Worm (Caenorhabditis elegans) whole organism, young adult: ENCODE data around the gene lgc-49.

ENCODE experiments used
- dpl-1 ChIP-seq: fragments of 150-350 bp; optimal IDR thresholded peaks from 2 replicates; lab custom pipeline; 2014; ENCODE audit warnings: missing biosample characterization, missing genetic modification reagents, missing genetic modification characterization
- let-526 ChIP-seq: fragments of 200-800 bp; sonication (Bioruptor generic); IDR thresholded peaks from 2 replicates; pipeline ENCODE4 v1.3.6; 2022; ENCODE audit warnings: missing genetic modification reagents, missing genetic modification characterization, missing compliant biosample characterization
- lin-35 ChIP-seq, 3 experiments: fragments of 150-350 bp in 2 of 3; sonication (generic microtip) in 1 of 3; optimal IDR thresholded peaks; 2 replicates each; lab custom pipeline; 2014 to 2018; ENCODE audit warnings: missing biosample characterization in 3 of 3, missing genetic modification characterization in 3 of 3, missing genetic modification reagents in 3 of 3
- mel-28 ChIP-seq: sonication (generic microtip); optimal IDR thresholded peaks from 2 replicates; lab custom pipeline; 2016; ENCODE audit warnings: borderline replicate concordance, mild to moderate bottlenecking, missing genetic modification characterization, missing compliant biosample characterization
- snpc-1.3 ChIP-seq: sonication (generic microtip); optimal IDR thresholded peaks from 2 replicates; lab custom pipeline; 2017; ENCODE audit warnings: missing genetic modification characterization, mild to moderate bottlenecking, missing compliant biosample characterization, antibody characterized with exemption, moderate library complexity, missing genotype, missing genetic modification reagents; ENCODE audit not compliant: insufficient read depth
- snpc-4 ChIP-seq, 5 experiments: fragments of 150-350 bp in 1 of 5; sonication (generic microtip) in 4 of 5; optimal IDR thresholded peaks; 2 replicates each; lab custom pipeline; 2014 to 2018; ENCODE audit warnings: missing genetic modification characterization in 5 of 5, missing biosample characterization in 3 of 5, antibody characterized with exemption in 2 of 5, mild to moderate bottlenecking in 2 of 5, missing compliant biosample characterization in 2 of 5, missing genotype in 2 of 5, moderate library complexity in 2 of 5, missing genetic modification reagents in 1 of 5
- somi-1 ChIP-seq: fragments of 200-800 bp; sonication (Bioruptor generic); optimal IDR thresholded peaks from 2 replicates; lab custom pipeline; 2018; ENCODE audit warnings: mild to moderate bottlenecking, missing genetic modification characterization, missing compliant biosample characterization

DNA sequence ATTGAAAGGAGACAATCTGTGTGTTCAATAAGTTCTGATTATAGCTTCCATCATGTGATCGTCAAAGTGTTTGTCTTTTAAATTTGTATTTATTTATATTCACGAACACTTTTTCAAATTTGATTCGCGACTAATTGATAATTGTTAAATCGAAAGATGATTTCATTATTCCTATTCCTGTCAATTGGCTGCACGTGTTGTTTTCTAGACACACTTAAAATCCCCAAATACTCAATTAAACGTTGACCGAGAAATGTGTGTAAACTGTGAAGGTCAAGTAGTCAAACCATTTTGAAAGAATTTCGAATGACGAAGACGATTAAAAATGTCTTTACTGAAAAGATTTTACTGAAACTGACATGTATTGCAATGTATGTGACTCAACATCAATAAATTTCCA, 10.1 kb upstream of the lgc-49 start:
- no peak for TF ChIP-seq snpc-1.3
- TF ChIP-seq snpc-4 (GFP tag; optimal IDR thresholded peaks at IDR 0.05; lab: Kevin White, UChicago), result no peak
- TF ChIP-seq snpc-4 (tag; optimal IDR thresholded peaks at IDR 0.05; lab: Kevin White, UChicago), result no peak
- TF ChIP-seq let-526 (GFP tag; lab: Robert Waterston, UW), result no peak
- TF ChIP-seq dpl-1 (GFP tag; lab: Kevin White, UChicago), result no peak
- TF ChIP-seq somi-1 (GFP tag; lab: Kevin White, UChicago), result no peak
- no peak for TF ChIP-seq lin-35 (GFP tag; optimal IDR thresholded peaks at IDR 0.05; lab: Kevin White, UChicago)
- TF ChIP-seq mel-28 (tag; lab: Kevin White, UChicago), result no peak
